Fruit fly (Drosophila melanogaster): Measurements from ENCODE around the gene CG1647.
A peak's percentile ranks its signal among the peaks of the same experiment; 100 is the strongest.

CG1647 gene

dm6 chr3R:28831172-28831571, 11.2 kb downstream of the CG1647 start (continued):
- TF ChIP-seq Neu2 (GFP tag; optimal IDR thresholded peaks at IDR 0.05; ENCODE audit: borderline replicate concordance) (no peak), CG11398 (GFP tag; optimal IDR thresholded peaks at IDR 0.05) (no peak), CG11456 (GFP tag; IDR thresholded peaks at IDR 0.05) (no peak), otp (GFP tag; IDR thresholded peaks at IDR 0.05) (no peak), CG2120 (GFP tag; optimal IDR thresholded peaks at IDR 0.05) (no peak), Scr (GFP tag; IDR thresholded peaks at IDR 0.05; ENCODE audit: partially characterized antibody) (no peak), Spps (tag; optimal IDR thresholded peaks at IDR 0.05) (no peak), ato (GFP tag; IDR thresholded peaks at IDR 0.05; ENCODE audit: partially characterized antibody) (no peak), rib (GFP tag; IDR thresholded peaks at IDR 0.05) (peak; percentile 37; the same call in 1 of the 2 replicates), CkIIα-i1 (GFP tag; IDR thresholded peaks at IDR 0.05) (no peak), CG1602 (GFP tag; optimal IDR thresholded peaks at IDR 0.05) (no peak), CG12769 (tag; optimal IDR thresholded peaks at IDR 0.05) (peak; percentile 26), nmo (GFP tag; optimal IDR thresholded peaks at IDR 0.05) (no peak), CG1529 (GFP tag; optimal IDR thresholded peaks at IDR 0.05) (no peak), CG11504 (tag; optimal IDR thresholded peaks at IDR 0.05) (no peak), CG17328 (GFP tag; IDR thresholded peaks at IDR 0.05) (no peak), Ada2b (GFP tag; IDR thresholded peaks at IDR 0.05) (no peak), CG18262 (tag; optimal IDR thresholded peaks at IDR 0.05) (no peak), Dfd (GFP tag; optimal IDR thresholded peaks at IDR 0.05) (no peak), scrt (GFP tag; optimal IDR thresholded peaks at IDR 0.05) (no peak), CG12744 (GFP tag; optimal IDR thresholded peaks at IDR 0.05) (no peak), gcm2 (GFP tag; optimal IDR thresholded peaks at IDR 0.05) (no peak), CG10267 (tag; optimal IDR thresholded peaks at IDR 0.05) (no peak), Ets65A (GFP tag) (no peak), ttk (GFP tag; IDR thresholded peaks at IDR 0.05) (no peak), CG31365 (tag; optimal IDR thresholded peaks at IDR 0.05) (no peak), ATbp (GFP tag; optimal IDR thresholded peaks at IDR 0.05) (no peak), CG2202 (tag; optimal IDR thresholded peaks at IDR 0.05) (no peak), CG1792 (GFP tag; optimal IDR thresholded peaks at IDR 0.05) (no peak), crol (GFP tag; IDR thresholded peaks at IDR 0.05) (peak; percentile 11; the same call in 1 of the 2 replicates), jigr1 (GFP tag; IDR thresholded peaks at IDR 0.05) (no peak), sens (GFP tag) (no peak), CG7372 (GFP tag; IDR thresholded peaks at IDR 0.05) (no peak), yki (optimal IDR thresholded peaks at IDR 0.05) (no peak), schlank (tag; optimal IDR thresholded peaks at IDR 0.05) (no peak), mld (GFP tag; IDR thresholded peaks at IDR 0.05; ENCODE audit: partially characterized antibody) (no peak), stwl (tag; optimal IDR thresholded peaks at IDR 0.05) (no peak), Antp (GFP tag; optimal IDR thresholded peaks at IDR 0.05) (no peak), Rfx (GFP tag; IDR thresholded peaks at IDR 0.05) (peak; percentile 63), HHEX (GFP tag; optimal IDR thresholded peaks at IDR 0.05) (peak; percentile 1), CG15514 (GFP tag; optimal IDR thresholded peaks at IDR 0.05) (no peak), CG4328 (GFP tag; optimal IDR thresholded peaks at IDR 0.05) (no peak), tgo (GFP tag; IDR thresholded peaks at IDR 0.05) (no peak), Hr3 (GFP tag; optimal IDR thresholded peaks at IDR 0.05) (no peak), Eip74EF (GFP tag; optimal IDR thresholded peaks at IDR 0.05) (no peak), PHDP (tag; optimal IDR thresholded peaks at IDR 0.05) (no peak), Hr39 (optimal IDR thresholded peaks at IDR 0.05) (no peak), CG10565 (GFP tag; optimal IDR thresholded peaks at IDR 0.05) (no peak), Mrtf (GFP tag; IDR thresholded peaks at IDR 0.05) (0 out of 3 replicates have a peak, but pooled peaks have one; percentile 5), Hr78 (GFP tag; optimal IDR thresholded peaks at IDR 0.05) (no peak), run (tag; optimal IDR thresholded peaks at IDR 0.05) (no peak), kay (GFP tag; optimal IDR thresholded peaks at IDR 0.05) (peak; percentile 71), chn (GFP tag; optimal IDR thresholded peaks at IDR 0.05) (no peak)
